Fruit fly (Drosophila melanogaster): Measurements from ENCODE around the gene rhea.
A peak's percentile ranks its signal among the peaks of the same experiment; 100 is the strongest.

The rhea gene

DNA sequence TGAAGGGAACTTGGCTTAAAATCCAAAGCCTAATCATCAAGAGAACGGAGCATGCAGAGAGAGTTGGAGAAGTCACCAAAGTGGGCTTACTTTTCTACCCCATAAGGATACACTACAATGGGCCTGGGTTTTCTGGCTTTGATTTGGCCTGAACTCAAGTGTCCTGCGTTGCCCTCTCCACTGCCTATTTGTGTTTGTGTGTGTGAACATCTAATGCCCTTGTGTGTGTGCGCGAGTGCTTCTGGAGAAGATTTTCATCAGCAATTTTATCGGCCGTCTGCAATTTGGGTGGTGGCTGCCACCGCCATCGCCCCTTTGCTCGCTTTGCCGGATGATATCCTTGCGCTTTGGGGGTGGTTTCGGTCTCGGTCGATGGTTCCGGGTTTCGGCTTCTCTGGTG lies 15.8 kb downstream of the rhea start:
- TF ChIP-seq CG6792 (GFP tag; optimal IDR thresholded peaks at IDR 0.05) = no peak

DNA sequence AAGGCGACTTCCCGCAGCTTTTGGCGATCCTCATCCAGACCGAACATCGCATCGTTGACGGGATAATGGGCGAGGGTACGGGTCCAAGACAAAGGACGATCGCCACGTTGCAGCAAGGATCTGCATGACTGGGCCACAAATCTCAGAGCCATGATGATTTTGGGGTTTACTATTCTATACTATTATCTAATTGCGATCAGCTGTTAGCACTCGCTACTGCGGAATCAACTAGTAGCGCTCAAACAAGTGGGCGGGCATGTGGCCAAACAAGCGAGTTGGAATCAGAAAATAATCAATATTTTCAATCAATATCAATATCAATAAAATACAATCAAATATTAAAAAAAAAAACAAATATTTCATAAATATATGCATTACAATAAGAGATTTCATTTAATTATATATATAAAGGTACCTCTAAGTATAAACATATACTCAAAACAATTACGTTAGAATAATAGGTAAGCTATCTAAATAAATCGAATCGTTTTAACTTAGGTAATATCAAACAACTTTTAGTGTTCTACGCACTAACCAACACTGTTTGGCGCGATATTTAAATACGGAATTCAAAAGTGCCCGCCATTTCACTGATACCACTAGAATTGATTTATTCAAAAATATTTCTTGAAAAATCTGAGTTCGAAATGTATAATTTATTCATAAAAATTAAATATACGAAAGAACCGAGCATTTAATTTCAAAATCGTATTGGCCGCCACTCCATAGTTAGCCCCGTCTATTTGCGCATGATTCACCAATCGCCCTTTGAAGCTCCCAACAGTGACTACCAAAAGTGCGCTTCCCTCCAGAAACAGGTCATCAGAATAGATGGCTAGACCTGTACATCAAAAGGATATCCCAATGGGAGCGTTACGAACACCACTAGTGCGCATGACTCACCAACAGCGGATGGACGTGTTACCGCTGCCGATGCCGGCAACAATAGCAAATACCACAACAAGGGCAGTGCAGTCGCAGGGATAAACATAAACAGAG lies 31.3 kb downstream of the rhea start, which contains the start of the genes CG6638 and CG43078:
Gene CG6638, minus strand, starts transcription at position 235 of the 999 bp plus-strand sequence.
Gene CG43078, plus strand, starts transcription at position 965 of the 999 bp plus-strand sequence.
- peak; percentile 42 for TF ChIP-seq CG10631 (GFP tag; optimal IDR thresholded peaks at IDR 0.05)
- TF ChIP-seq vri (GFP tag; optimal IDR thresholded peaks at IDR 0.05) = peak; percentile 72
- TF ChIP-seq Sox15 (GFP tag; optimal IDR thresholded peaks at IDR 0.05) = no peak
- TF ChIP-seq CG11294 (GFP tag; IDR thresholded peaks at IDR 0.05) = no peak
- 0 out of 3 replicates have a peak, but pooled peaks have one; percentile 13 for TF ChIP-seq eg (GFP tag; IDR thresholded peaks at IDR 0.05)
- peak; percentile 21 for TF ChIP-seq svp (GFP tag)
- peak; percentile 24 for TF ChIP-seq esn (GFP tag; optimal IDR thresholded peaks at IDR 0.05)
- TF ChIP-seq Sox102F (GFP tag; optimal IDR thresholded peaks at IDR 0.05) = no peak

DNA sequence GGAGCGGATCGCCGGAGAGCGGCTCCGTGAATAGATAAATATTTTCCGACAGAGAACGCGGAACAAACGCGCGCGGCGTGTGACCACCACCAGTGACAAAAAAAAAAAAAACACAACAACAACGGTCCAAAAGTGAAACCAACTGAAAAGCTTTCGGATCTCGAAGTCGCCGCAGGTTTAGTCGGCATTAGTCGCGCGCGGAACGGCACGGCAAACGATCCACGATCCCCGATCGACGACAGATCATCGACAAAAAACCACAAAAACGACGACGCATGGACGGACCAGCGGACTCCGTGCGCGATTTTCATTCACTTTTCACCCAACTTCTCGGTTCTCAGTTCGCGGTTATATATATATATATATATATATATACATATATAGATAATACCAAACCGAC lies 33.7 kb downstream of the rhea start:
- TF ChIP-seq CG15336 (GFP tag; IDR thresholded peaks at IDR 0.05) (0 out of 2 replicates have a peak, but pooled peaks have one; percentile 9), CG11902 (GFP tag; optimal IDR thresholded peaks at IDR 0.05) (no peak)

DNA sequence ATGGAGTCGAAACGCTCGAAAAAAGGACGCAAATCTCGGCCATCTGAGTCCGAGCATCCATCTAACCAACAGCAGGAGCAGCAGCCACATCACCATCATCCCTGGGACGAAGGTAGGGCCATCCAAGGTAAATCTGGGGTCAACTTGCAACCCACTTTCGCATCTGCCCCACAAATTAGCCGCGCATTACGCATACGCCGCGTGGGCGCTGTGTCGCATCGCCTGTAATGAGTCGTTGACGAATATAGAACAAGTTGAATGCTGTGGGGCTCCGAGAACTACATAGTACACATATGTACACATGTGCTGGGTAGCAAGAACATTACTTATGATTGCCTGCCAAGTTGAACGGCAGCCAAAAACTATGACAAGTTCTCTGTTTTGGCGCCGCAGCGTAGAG lies 34.7 kb downstream of the rhea start:
- TF ChIP-seq CG6854 (GFP tag; optimal IDR thresholded peaks at IDR 0.05) = no peak
- TF ChIP-seq Eip78C (GFP tag) = no peak

DNA sequence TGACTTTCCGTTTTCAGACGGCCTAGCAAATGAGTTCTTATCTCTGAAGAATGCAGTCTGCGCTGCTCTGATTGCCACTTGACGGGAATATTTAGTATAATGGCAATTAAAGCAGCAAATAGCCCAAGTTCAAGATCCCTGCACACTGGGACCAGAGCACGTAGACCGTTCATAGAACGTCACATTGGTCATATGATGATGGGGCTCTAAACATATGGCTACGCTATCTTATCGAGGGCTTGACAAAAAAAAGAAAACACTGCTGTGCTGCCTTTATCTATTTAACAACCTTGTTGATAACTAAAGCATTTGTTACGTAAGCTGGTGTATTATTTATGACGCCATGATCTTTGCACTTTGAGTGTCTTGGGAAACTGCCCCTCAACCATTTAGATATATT lies 36.0 kb downstream of the rhea start:
- TF ChIP-seq CG9139 (GFP tag; optimal IDR thresholded peaks at IDR 0.05) = no peak
- TF ChIP-seq CG11294 (GFP tag; IDR thresholded peaks at IDR 0.05) = no peak
- TF ChIP-seq salr (GFP tag; optimal IDR thresholded peaks at IDR 0.05) = no peak
- TF ChIP-seq CG11762 (GFP tag; optimal IDR thresholded peaks at IDR 0.05; ENCODE audit: insufficient read depth) = no peak
- no peak for TF ChIP-seq CG31627 (GFP tag; optimal IDR thresholded peaks at IDR 0.05)
- no peak for TF ChIP-seq CG10669 (GFP tag; optimal IDR thresholded peaks at IDR 0.05)
- TF ChIP-seq Eip78C (GFP tag) = peak; percentile 3
- no peak for TF ChIP-seq achi (GFP tag; optimal IDR thresholded peaks at IDR 0.05)
- no peak for TF ChIP-seq Met (GFP tag; optimal IDR thresholded peaks at IDR 0.05)
- no peak for TF ChIP-seq dsx (GFP tag; optimal IDR thresholded peaks at IDR 0.05; ENCODE audit: poor library complexity, severe bottlenecking)
- TF ChIP-seq svp (GFP tag) = peak; percentile 60
- TF ChIP-seq CG10631 (GFP tag; optimal IDR thresholded peaks at IDR 0.05) = no peak
- TF ChIP-seq CG15336 (GFP tag; IDR thresholded peaks at IDR 0.05) = no peak
- TF ChIP-seq CG8119 (GFP tag; IDR thresholded peaks at IDR 0.05) = no peak
- TF ChIP-seq vri (GFP tag; optimal IDR thresholded peaks at IDR 0.05) = peak; percentile 73
- TF ChIP-seq CG7368 (GFP tag; optimal IDR thresholded peaks at IDR 0.05) = no peak
- no peak for TF ChIP-seq CG8319 (GFP tag; optimal IDR thresholded peaks at IDR 0.05)
- TF ChIP-seq Hr39 (GFP tag; optimal IDR thresholded peaks at IDR 0.05) = no peak
- TF ChIP-seq Sox15 (GFP tag; optimal IDR thresholded peaks at IDR 0.05) = no peak
- TF ChIP-seq pdm3 (GFP tag; optimal IDR thresholded peaks at IDR 0.05) = no peak
- no peak for TF ChIP-seq OdsH (GFP tag; optimal IDR thresholded peaks at IDR 0.05)
- no peak for TF ChIP-seq Hr4 (GFP tag; optimal IDR thresholded peaks at IDR 0.05)
- TF ChIP-seq topi (GFP tag; optimal IDR thresholded peaks at IDR 0.05) = no peak
- no peak for TF ChIP-seq CG6854 (GFP tag; optimal IDR thresholded peaks at IDR 0.05)
- TF ChIP-seq ss (GFP tag; optimal IDR thresholded peaks at IDR 0.05) = no peak
- no peak for TF ChIP-seq CG34406 (GFP tag; optimal IDR thresholded peaks at IDR 0.05)
